Fruit fly (Drosophila melanogaster): ENCODE data around the gene CBP.

dm6 chrX:7377840-7378239 lies 40.7 kb downstream of the CBP start, which contains the start of gene CheA7a:
- TF ChIP-seq psq (optimal IDR thresholded peaks at IDR 0.05): no peak
- TF ChIP-seq h (optimal IDR thresholded peaks at IDR 0.05): no peak
